Worm (Caenorhabditis elegans) whole organism, L1 larva: Measurements from ENCODE around the gene gldi-7.

Source experiments
- aly-2 ChIP-seq: fragments of 150-350 bp; optimal IDR thresholded peaks from 2 replicates; lab custom pipeline; 2014; ENCODE audit warnings: missing biosample characterization, missing genetic modification characterization
- lin-15B ChIP-seq: fragments of 150-350 bp; sonication (generic microtip); optimal IDR thresholded peaks from 3 replicates; lab custom pipeline; 2014; ENCODE audit warnings: missing biosample characterization, missing genetic modification characterization
- mdl-1 ChIP-seq, 2 experiments: fragments of 150-350 bp; optimal IDR thresholded peaks; 2 replicates each; lab custom pipeline; 2014 to 2017; ENCODE audit warnings: missing biosample characterization in 2 of 2, missing genetic modification characterization in 2 of 2, inconsistent platforms in 1 of 2
- nhr-11 ChIP-seq: fragments of 150-350 bp; optimal IDR thresholded peaks from 2 replicates; lab custom pipeline; 2014; ENCODE audit warnings: missing biosample characterization, missing genetic modification characterization
- nhr-237 ChIP-seq: fragments of 150-350 bp; optimal IDR thresholded peaks from 2 replicates; lab custom pipeline; 2014; ENCODE audit warnings: missing biosample characterization, missing genetic modification characterization
- nhr-76 ChIP-seq: sonication (generic microtip); optimal IDR thresholded peaks from 2 replicates; lab custom pipeline; 2017; ENCODE audit warnings: missing biosample characterization, missing genetic modification characterization
- pqm-1 ChIP-seq: sonication (generic microtip); optimal IDR thresholded peaks from 3 replicates; lab custom pipeline; 2017; ENCODE audit warnings: missing biosample characterization, missing genetic modification characterization

ce11 chrII:8484546-8484945 lies 46.5 kb downstream of the gldi-7 start:
- TF ChIP-seq nhr-11 (tag; lab: Kevin White, UChicago) (no peak), aly-2 (tag; lab: Kevin White, UChicago) (no peak), mdl-1 (tag; optimal IDR thresholded peaks at IDR 0.05; lab: Kevin White, UChicago) (no peak), pqm-1 (tag; lab: Kevin White, UChicago) (no peak), nhr-76 (tag; lab: Kevin White, UChicago) (no peak), nhr-237 (tag; lab: Kevin White, UChicago) (no peak), lin-15B (tag; lab: Kevin White, UChicago) (no peak)
